Fruit fly (Drosophila melanogaster) whole organism: Measurements from ENCODE around the gene twy.

Experiments used
- Dll ChIP-seq: fragments of >200 bp; optimal IDR thresholded peaks from 2 replicates; lab custom pipeline; 2017
- EcR ChIP-seq, 2 experiments: fragments of >200 bp; optimal IDR thresholded peaks; 2 replicates each; lab custom pipeline; 2017; ENCODE audit warnings: missing biosample characterization in 2 of 2, missing genetic modification characterization in 2 of 2, missing genetic modification reagents in 2 of 2
- pan ChIP-seq: fragments of >200 bp; optimal IDR thresholded peaks from 2 replicates; lab custom pipeline; 2017
- psq ChIP-seq: fragments of >200 bp; optimal IDR thresholded peaks from 2 replicates; lab custom pipeline; 2017
- usp ChIP-seq: fragments of >200 bp; optimal IDR thresholded peaks from 2 replicates; lab custom pipeline; 2017; ENCODE audit warnings: missing biosample characterization, missing genetic modification characterization, mixed read lengths

- TF ChIP-seq Dll (lab: Kevin White, UChicago): no peak
- TF ChIP-seq usp: no peak
- no peak for TF ChIP-seq psq
- TF ChIP-seq pan (lab: Kevin White, UChicago): no peak
- no peak for TF ChIP-seq EcR (GFP tag; optimal IDR thresholded peaks at IDR 0.05; lab: Kevin White, UChicago)
Measured at dm6 chr3L:11766563-11766962, 26.5 kb downstream of the twy start.
